Fruit fly (Drosophila melanogaster): Measurements from ENCODE around the gene Tango6.

The Tango6 gene

DNA sequence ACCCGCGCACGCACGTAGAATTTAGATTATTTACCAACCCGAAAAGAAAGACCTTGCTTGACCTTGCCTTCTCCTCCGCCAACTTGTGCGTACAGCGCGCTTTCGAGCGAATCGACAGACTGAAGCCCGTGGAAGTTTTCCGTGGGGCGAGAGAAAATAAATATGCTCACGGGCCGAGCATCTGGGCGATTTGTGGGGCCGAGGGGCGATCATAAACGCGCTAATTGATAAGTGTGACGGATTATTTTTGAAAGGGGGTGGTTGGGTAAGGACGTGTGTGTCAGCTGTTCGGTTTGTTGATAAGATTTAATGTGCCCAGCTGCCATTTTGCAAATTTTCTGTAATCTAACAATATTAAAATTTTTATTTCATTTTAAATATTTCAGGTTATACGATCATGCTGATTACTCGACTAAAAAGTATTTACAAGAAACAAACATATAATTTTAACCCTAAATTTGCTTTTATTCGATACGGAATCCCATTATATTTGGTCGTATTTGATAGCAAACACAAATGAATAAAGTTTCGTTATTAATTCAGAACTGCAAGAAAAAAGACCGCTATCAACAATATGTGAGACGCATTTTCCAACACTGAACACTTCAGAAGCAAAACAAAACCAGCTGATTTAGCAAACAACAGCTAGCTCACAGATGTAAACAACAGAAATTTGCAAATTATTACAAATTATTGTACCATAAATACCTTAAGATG, 5.4 kb downstream of the Tango6 start, which contains the start of the genes L2HGDH and CG10431 (continued):
- no peak; the same call in 1 of the 2 replicates for TF ChIP-seq hbn (GFP tag; IDR thresholded peaks at IDR 0.05; ENCODE audit: partially characterized antibody)
- peak; percentile 9 for TF ChIP-seq Six4 (GFP tag; optimal IDR thresholded peaks at IDR 0.05)
- TF ChIP-seq bbx (GFP tag; IDR thresholded peaks at IDR 0.05; ENCODE audit: partially characterized antibody), result peak; percentile 36; the same call in 1 of the 2 replicates
- peak; percentile 91 for TF ChIP-seq CG34376 (GFP tag; optimal IDR thresholded peaks at IDR 0.05)
- TF ChIP-seq CG6254 (GFP tag; optimal IDR thresholded peaks at IDR 0.05), result peak; percentile 34
- 0 out of 2 replicates have a peak, but pooled peaks have one; percentile 28 for TF ChIP-seq E2f2 (GFP tag; IDR thresholded peaks at IDR 0.05)
- TF ChIP-seq Nf-YA (GFP tag; IDR thresholded peaks at IDR 0.05), result no peak
- peak; percentile 79 for TF ChIP-seq CoRest (tag; optimal IDR thresholded peaks at IDR 0.05)
- TF ChIP-seq CG7928 (GFP tag; optimal IDR thresholded peaks at IDR 0.05), result peak; percentile 2
- peak; percentile 5 for TF ChIP-seq maf-S (GFP tag; optimal IDR thresholded peaks at IDR 0.05)
- TF ChIP-seq CG4820 (GFP tag; optimal IDR thresholded peaks at IDR 0.05), result peak; percentile 13
- no peak for TF ChIP-seq Hr39 (optimal IDR thresholded peaks at IDR 0.05)
- 0 out of 3 replicates have a peak, but pooled peaks have one; percentile 27 for TF ChIP-seq Dbx (GFP tag; IDR thresholded peaks at IDR 0.05)
- no peak for TF ChIP-seq pan (optimal IDR thresholded peaks at IDR 0.05)
- peak in 1 of 2 experiments; percentile 19 for TF ChIP-seq pan (GFP tag; optimal IDR thresholded peaks at IDR 0.05 in 1 of 2, IDR thresholded peaks at IDR 0.05 in 1 of 2)
- TF ChIP-seq CG7372 (GFP tag; IDR thresholded peaks at IDR 0.05), result no peak
- TF ChIP-seq CG8944 (GFP tag; optimal IDR thresholded peaks at IDR 0.05), result peak; percentile 5
- TF ChIP-seq Drgx (GFP tag; IDR thresholded peaks at IDR 0.05), result 0 out of 2 replicates have a peak, but pooled peaks have one; percentile 11
- TF ChIP-seq slbo (GFP tag; IDR thresholded peaks at IDR 0.05), result peak; percentile 54; the same call in 1 of the 2 replicates
- TF ChIP-seq CG17829 (tag; optimal IDR thresholded peaks at IDR 0.05), result peak; percentile 77
- no peak for TF ChIP-seq sens-2 (GFP tag; IDR thresholded peaks at IDR 0.05)
- TF ChIP-seq NfI (GFP tag; optimal IDR thresholded peaks at IDR 0.05), result peak; percentile 57
- TF ChIP-seq D19A (tag; optimal IDR thresholded peaks at IDR 0.05), result peak; percentile 57
- peak; percentile 70 for TF ChIP-seq gfzf (GFP tag; optimal IDR thresholded peaks at IDR 0.05)
- peak; percentile 25 for TF ChIP-seq ems (GFP tag; optimal IDR thresholded peaks at IDR 0.05)
- peak; percentile 83 for TF ChIP-seq CG14710 (tag; optimal IDR thresholded peaks at IDR 0.05)
- peak; percentile 7 for TF ChIP-seq Side (GFP tag; optimal IDR thresholded peaks at IDR 0.05)
- TF ChIP-seq CG34422 (GFP tag; IDR thresholded peaks at IDR 0.05), result no peak; the same call in 2 of the 3 replicates
- peak; percentile 24 for TF ChIP-seq HHEX (GFP tag; optimal IDR thresholded peaks at IDR 0.05)
- no peak for TF ChIP-seq TFAM (GFP tag; optimal IDR thresholded peaks at IDR 0.05)
- TF ChIP-seq CG11504 (tag; optimal IDR thresholded peaks at IDR 0.05), result no peak
- peak; percentile 83 for TF ChIP-seq bigmax (GFP tag; optimal IDR thresholded peaks at IDR 0.05)
- TF ChIP-seq CG10654 (GFP tag; optimal IDR thresholded peaks at IDR 0.05), result peak; percentile 47
- peak; percentile 85 for TF ChIP-seq lab (GFP tag; optimal IDR thresholded peaks at IDR 0.05)
- TF ChIP-seq kay (GFP tag; optimal IDR thresholded peaks at IDR 0.05), result peak; percentile 56
- no peak for TF ChIP-seq prd (optimal IDR thresholded peaks at IDR 0.05)
- 0 out of 3 replicates have a peak, but pooled peaks have one; percentile 9 for TF ChIP-seq prd (GFP tag; IDR thresholded peaks at IDR 0.05)
- peak; percentile 84 for TF ChIP-seq stwl (tag; optimal IDR thresholded peaks at IDR 0.05)
- TF ChIP-seq esg (GFP tag; conservative IDR thresholded peaks at IDR 0.05), result 0 out of 2 replicates have a peak, but pooled peaks have one; percentile 30
- no peak for TF ChIP-seq tna (GFP tag; IDR thresholded peaks at IDR 0.05; ENCODE audit: partially characterized antibody)
- peak; percentile 57 for TF ChIP-seq az2 (GFP tag; optimal IDR thresholded peaks at IDR 0.05)
- TF ChIP-seq CG18262 (tag; optimal IDR thresholded peaks at IDR 0.05), result peak; percentile 69
- TF ChIP-seq CG13775 (GFP tag; optimal IDR thresholded peaks at IDR 0.05), result peak; percentile 63
- peak; percentile 78 for TF ChIP-seq cwo (GFP tag; optimal IDR thresholded peaks at IDR 0.05)
- no peak for TF ChIP-seq sr (GFP tag; IDR thresholded peaks at IDR 0.05)
- TF ChIP-seq Dek (tag; optimal IDR thresholded peaks at IDR 0.05), result peak; percentile 28
